Fruit fly (Drosophila melanogaster) whole organism, embryonic: Measurements from ENCODE around the gene Rpn10.

Experiments
- BEAF-32 ChIP-seq: fragments of 200-800 bp; sonication (Bioruptor generic); optimal IDR thresholded peaks from 3 replicates; lab custom pipeline; 2017; ENCODE audit warnings: missing biosample characterization, missing genetic modification characterization, mild to moderate bottlenecking, moderate library complexity, missing genetic modification reagents
- CG10267 ChIP-seq: fragments of 200-800 bp; sonication (Bioruptor generic); optimal IDR thresholded peaks from 2 replicates; lab custom pipeline; 2018; ENCODE audit warnings: missing biosample characterization, mild to moderate bottlenecking, missing genetic modification characterization, moderate library complexity
- CG10321 ChIP-seq: fragments of 200-800 bp; sonication (Bioruptor generic); IDR thresholded peaks from 2 replicates; pipeline ENCODE4 v1.3.6; 2022; ENCODE audit warnings: missing biosample characterization, missing genetic modification characterization
- CG10462 ChIP-seq: fragments of 200-800 bp; sonication (Bioruptor generic); optimal IDR thresholded peaks from 2 replicates; lab custom pipeline; 2016; ENCODE audit warnings: missing biosample characterization, missing genetic modification characterization
- CG12659 ChIP-seq: fragments of 200-800 bp; sonication (Bioruptor generic); optimal IDR thresholded peaks from 3 replicates; lab custom pipeline; 2017; ENCODE audit warnings: mild to moderate bottlenecking, missing biosample characterization, missing genetic modification reagents, missing genetic modification characterization
- CG13123 ChIP-seq: fragments of 200-800 bp; sonication (Bioruptor generic); optimal IDR thresholded peaks from 2 replicates; lab custom pipeline; 2016; ENCODE audit warnings: missing biosample characterization, missing genetic modification characterization
- CG13287 ChIP-seq: fragments of 200-800 bp; sonication (Bioruptor generic); IDR thresholded peaks from 2 replicates; pipeline ENCODE4 v1.3.6; 2022; ENCODE audit warnings: missing biosample characterization, missing genetic modification characterization; ENCODE audit not compliant: partially characterized antibody
- CG14710 ChIP-seq: fragments of 200-800 bp; sonication (Bioruptor generic); optimal IDR thresholded peaks from 3 replicates; lab custom pipeline; 2019; ENCODE audit warnings: missing biosample characterization, mild to moderate bottlenecking, missing genetic modification characterization, moderate library complexity
- CG1529 ChIP-seq: fragments of 200-800 bp; sonication (Bioruptor generic); optimal IDR thresholded peaks from 3 replicates; lab custom pipeline; 2018; ENCODE audit warnings: missing biosample characterization, missing genetic modification characterization
- CG15514 ChIP-seq: fragments of 200-800 bp; sonication (Bioruptor generic); optimal IDR thresholded peaks from 3 replicates; lab custom pipeline; 2017; ENCODE audit warnings: missing biosample characterization, missing genetic modification characterization, mild to moderate bottlenecking, moderate library complexity, missing genetic modification reagents
- CG17829 ChIP-seq: fragments of 200-800 bp; optimal IDR thresholded peaks from 2 replicates; lab custom pipeline; 2019; ENCODE audit warnings: missing biosample characterization, mild to moderate bottlenecking, missing genetic modification characterization, moderate library complexity
- CG2129 ChIP-seq: fragments of 200-800 bp; sonication (Bioruptor generic); IDR thresholded peaks from 2 replicates; pipeline ENCODE4 v1.3.6; 2022; ENCODE audit warnings: missing biosample characterization, missing genetic modification characterization; ENCODE audit not compliant: partially characterized antibody
- CG32767 ChIP-seq: fragments of 200-800 bp; sonication (Bioruptor generic); IDR thresholded peaks from 2 replicates; pipeline ENCODE4 v1.3.6; 2022; ENCODE audit warnings: missing biosample characterization, missing genetic modification characterization
- CG3726 ChIP-seq: fragments of 200-800 bp; sonication (Bioruptor generic); IDR thresholded peaks from 3 replicates; pipeline ENCODE4, ENCODE4 v1.3.6; 2022; ENCODE audit warnings: missing biosample characterization, missing genetic modification characterization
- CG3995 ChIP-seq: fragments of 200-800 bp; sonication (Bioruptor generic); optimal IDR thresholded peaks from 3 replicates; lab custom pipeline; 2016; ENCODE audit warnings: missing biosample characterization, missing genetic modification characterization
- CG4328 ChIP-seq: fragments of 200-800 bp; sonication (Bioruptor generic); optimal IDR thresholded peaks from 3 replicates; lab custom pipeline; 2017; ENCODE audit warnings: missing biosample characterization, missing genetic modification reagents, missing genetic modification characterization
- CG4617 ChIP-seq: fragments of 200-800 bp; sonication (Bioruptor generic); optimal IDR thresholded peaks from 3 replicates; lab custom pipeline; 2016; ENCODE audit warnings: missing biosample characterization, missing genetic modification characterization, borderline replicate concordance
- CG8290 ChIP-seq, 3 experiments: fragments of 200-800 bp; sonication (Bioruptor generic); optimal IDR thresholded peaks; 2 replicates each; lab custom pipeline; 2016 to 2019; ENCODE audit warnings: missing biosample characterization in 3 of 3, missing genetic modification characterization in 3 of 3, mild to moderate bottlenecking in 2 of 3, moderate library complexity in 1 of 3
- CG9797 ChIP-seq: fragments of 200-800 bp; sonication (Bioruptor generic); optimal IDR thresholded peaks from 3 replicates; lab custom pipeline; 2018; ENCODE audit warnings: missing biosample characterization, mild to moderate bottlenecking, missing genetic modification characterization
- CG9932 ChIP-seq: fragments of 200-800 bp; sonication (Bioruptor generic); IDR thresholded peaks from 2 replicates; pipeline ENCODE4 v1.3.6; 2022; ENCODE audit warnings: missing biosample characterization, missing genetic modification characterization
- D19B ChIP-seq: fragments of 200-800 bp; sonication (Bioruptor generic); optimal IDR thresholded peaks from 2 replicates; lab custom pipeline; 2017; ENCODE audit warnings: missing biosample characterization, mild to moderate bottlenecking, missing genetic modification characterization
- Dp ChIP-seq: fragments of 200-800 bp; sonication (Bioruptor generic); optimal IDR thresholded peaks from 2 replicates; lab custom pipeline; 2018; ENCODE audit warnings: missing biosample characterization, mild to moderate bottlenecking, missing genetic modification characterization, moderate library complexity
- HLH4C ChIP-seq: fragments of 200-800 bp; sonication (Bioruptor generic); IDR thresholded peaks from 3 replicates; pipeline ENCODE4 v1.3.6; 2022; ENCODE audit warnings: missing biosample characterization, missing genetic modification characterization; ENCODE audit not compliant: partially characterized antibody
- MBD-R2 ChIP-seq: fragments of 200-800 bp; sonication (Bioruptor generic); IDR thresholded peaks from 2 replicates; pipeline ENCODE4 v1.3.6; 2022; ENCODE audit warnings: missing biosample characterization, missing genetic modification characterization
- MESR4 ChIP-seq: fragments of 200-800 bp; sonication (Bioruptor generic); optimal IDR thresholded peaks from 2 replicates; lab custom pipeline; 2018; ENCODE audit warnings: missing biosample characterization, mild to moderate bottlenecking, missing genetic modification characterization, moderate library complexity
- Med ChIP-seq: fragments of 200-800 bp; sonication (Bioruptor generic); peaks from one replicate; lab custom pipeline; 2016; ENCODE audit warnings: missing biosample characterization, missing genetic modification characterization, mild to moderate bottlenecking, inconsistent platforms, moderate library complexity
- Scr ChIP-seq: fragments of 200-800 bp; sonication (Bioruptor generic); IDR thresholded peaks from 2 replicates; pipeline ENCODE4 v1.3.6; 2022; ENCODE audit warnings: missing biosample characterization, missing genetic modification characterization; ENCODE audit not compliant: partially characterized antibody
- YL-1 ChIP-seq: fragments of 200-800 bp; sonication (Bioruptor generic); optimal IDR thresholded peaks from 3 replicates; lab custom pipeline; 2017; ENCODE audit warnings: missing biosample characterization, mild to moderate bottlenecking, missing genetic modification characterization
- ac ChIP-seq: fragments of 200-800 bp; sonication (Bioruptor generic); optimal IDR thresholded peaks from 3 replicates; lab custom pipeline; 2017; ENCODE audit warnings: missing biosample characterization, mild to moderate bottlenecking, missing genetic modification characterization
- dm ChIP-seq: fragments of 200-800 bp; sonication (Bioruptor generic); optimal IDR thresholded peaks from 3 replicates; lab custom pipeline; 2016; ENCODE audit warnings: missing biosample characterization, missing genetic modification characterization
- dpn ChIP-seq, 2 experiments: fragments of 200-800 bp; sonication (Bioruptor generic); optimal IDR thresholded peaks; 3 replicates each; lab custom pipeline; 2016; ENCODE audit warnings: missing biosample characterization in 2 of 2, missing genetic modification characterization in 2 of 2
- exex ChIP-seq: fragments of 200-800 bp; sonication (Bioruptor generic); optimal IDR thresholded peaks from 4 replicates; lab custom pipeline; 2018; ENCODE audit warnings: missing biosample characterization, mild to moderate bottlenecking, missing genetic modification characterization, moderate library complexity
- gce ChIP-seq: fragments of 200-800 bp; sonication (Bioruptor generic); IDR thresholded peaks from 3 replicates; pipeline ENCODE4 v1.3.6; 2022; ENCODE audit warnings: missing biosample characterization, missing genetic modification characterization
- gem ChIP-seq: fragments of 200-800 bp; sonication (Bioruptor generic); optimal IDR thresholded peaks from 2 replicates; lab custom pipeline; 2019; ENCODE audit warnings: missing biosample characterization, mild to moderate bottlenecking, missing genetic modification characterization, moderate library complexity
- gfzf ChIP-seq: fragments of 200-800 bp; sonication (Bioruptor generic); optimal IDR thresholded peaks from 2 replicates; lab custom pipeline; 2016; ENCODE audit warnings: missing biosample characterization, mild to moderate bottlenecking, missing genetic modification characterization, moderate library complexity
- gsb-n ChIP-seq: fragments of 200-800 bp; sonication (Bioruptor generic); optimal IDR thresholded peaks from 3 replicates; lab custom pipeline; 2018; ENCODE audit warnings: missing biosample characterization, mild to moderate bottlenecking, missing genetic modification characterization
- nerfin-1 ChIP-seq: fragments of 200-800 bp; sonication (Bioruptor generic); optimal IDR thresholded peaks from 3 replicates; lab custom pipeline; 2019; ENCODE audit warnings: missing biosample characterization, mild to moderate bottlenecking, missing genetic modification characterization, moderate library complexity
- nmo ChIP-seq: fragments of 200-800 bp; sonication (Bioruptor generic); optimal IDR thresholded peaks from 2 replicates; lab custom pipeline; 2018; ENCODE audit warnings: missing biosample characterization, mild to moderate bottlenecking, missing genetic modification characterization, moderate library complexity
- phol ChIP-seq: fragments of 200-800 bp; sonication (Bioruptor generic); optimal IDR thresholded peaks from 3 replicates; lab custom pipeline; 2018; ENCODE audit warnings: missing biosample characterization, mild to moderate bottlenecking, missing genetic modification characterization, moderate library complexity
- pnt ChIP-seq: fragments of 200-800 bp; sonication (Bioruptor generic); optimal IDR thresholded peaks from 3 replicates; lab custom pipeline; 2016; ENCODE audit warnings: missing biosample characterization, missing genetic modification characterization
- pzg ChIP-seq: fragments of 200-800 bp; sonication (Bioruptor generic); optimal IDR thresholded peaks from 3 replicates; lab custom pipeline; 2018; ENCODE audit warnings: missing biosample characterization, mild to moderate bottlenecking, missing genetic modification characterization, moderate library complexity
- stwl ChIP-seq: fragments of 200-800 bp; sonication (Bioruptor generic); optimal IDR thresholded peaks from 3 replicates; lab custom pipeline; 2018; ENCODE audit warnings: missing biosample characterization, mild to moderate bottlenecking, missing genetic modification characterization, moderate library complexity
- tap ChIP-seq: fragments of 200-800 bp; optimal IDR thresholded peaks from 3 replicates; lab custom pipeline; 2019; ENCODE audit warnings: missing biosample characterization, mild to moderate bottlenecking, missing genetic modification characterization, moderate library complexity
- trem ChIP-seq: fragments of 200-800 bp; optimal IDR thresholded peaks from 3 replicates; lab custom pipeline; 2019; ENCODE audit warnings: missing biosample characterization, mild to moderate bottlenecking, missing genetic modification characterization, moderate library complexity
- z ChIP-seq: fragments of 200-800 bp; sonication (Bioruptor generic); IDR thresholded peaks from 3 replicates; pipeline ENCODE4 v1.3.6; 2022; ENCODE audit warnings: missing biosample characterization, missing genetic modification characterization

Rpn10 gene

dm6 chr3L:21492723-21493316 is 44.0 kb upstream of the Rpn10 start, which contains the start of the genes CG7202 and CG7519:
Gene CG7202, minus strand, starts transcription at chr3L:21492773.
Gene CG7519, plus strand, starts transcription at chr3L:21493083.
- TF ChIP-seq CG9797 (GFP tag; lab: Kevin White, UChicago) (peak; percentile 55), phol (tag; lab: Kevin White, UChicago) (peak; percentile 9), CG2129 (GFP tag; lab: Robert Waterston, UW) (no peak), CG13287 (GFP tag; lab: Robert Waterston, UW) (peak; percentile 26; the same call in 1 of the 2 replicates), dm (GFP tag; lab: Kevin White, UChicago) (peak; percentile 38), gem (tag; lab: Kevin White, UChicago) (no peak), HLH4C (GFP tag; lab: Robert Waterston, UW) (no peak), CG10267 (peak; percentile 8), exex (no peak), gfzf (GFP tag; lab: Kevin White, UChicago) (peak; percentile 67), z (GFP tag; lab: Robert Waterston, UW) (no peak), YL-1 (GFP tag; lab: Kevin White, UChicago) (peak; percentile 33), MESR4 (GFP tag; lab: Kevin White, UChicago) (peak; percentile 55), stwl (tag; lab: Kevin White, UChicago) (peak; percentile 72), ac (GFP tag; lab: Kevin White, UChicago) (no peak), Med (GFP tag; lab: Kevin White, UChicago) (peak; percentile 24), gsb-n (tag; lab: Kevin White, UChicago) (no peak), CG9932 (GFP tag; lab: Robert Waterston, UW) (no peak), CG1529 (GFP tag; lab: Kevin White, UChicago) (no peak), BEAF-32 (GFP tag; lab: Kevin White, UChicago) (peak; percentile 7), gce (GFP tag; lab: Robert Waterston, UW) (peak; percentile 27; the same call in 1 of the 3 replicates), CG15514 (no peak), D19B (GFP tag; lab: Kevin White, UChicago) (no peak), tap (tag; lab: Kevin White, UChicago) (no peak), CG4328 (GFP tag; lab: Kevin White, UChicago) (no peak), pnt (GFP tag; lab: Kevin White, UChicago) (no peak), CG10321 (GFP tag; lab: Robert Waterston, UW) (no peak), Dp (GFP tag; lab: Kevin White, UChicago) (peak; percentile 42), CG10462 (GFP tag; lab: Kevin White, UChicago) (no peak), dpn (GFP tag; optimal IDR thresholded peaks at IDR 0.05; lab: Kevin White, UChicago) (no peak), nmo (no peak), CG17829 (peak; percentile 14), pzg (peak; percentile 35), MBD-R2 (GFP tag; lab: Robert Waterston, UW) (peak; percentile 45; the same call in 1 of the 2 replicates), CG3995 (GFP tag; lab: Kevin White, UChicago) (peak; percentile 43), CG3726 (GFP tag; lab: Robert Waterston, UW) (no peak), CG12659 (GFP tag; lab: Kevin White, UChicago) (no peak), CG14710 (peak; percentile 9), CG32767 (GFP tag; lab: Robert Waterston, UW) (no peak), CG4617 (GFP tag; lab: Kevin White, UChicago) (peak; percentile 64), nerfin-1 (peak; percentile 33), trem (tag; lab: Kevin White, UChicago) (peak; percentile 47), CG8290 (GFP tag; optimal IDR thresholded peaks at IDR 0.05; lab: Kevin White, UChicago) (peak; percentile 13), CG8290 (tag; optimal IDR thresholded peaks at IDR 0.05; lab: Kevin White, UChicago) (no peak), Scr (GFP tag; lab: Robert Waterston, UW) (0 out of 2 replicates have a peak, but pooled peaks have one; percentile 12), CG13123 (GFP tag; lab: Kevin White, UChicago) (no peak)
